Worm (Caenorhabditis elegans) whole organism, young adult: ENCODE data around the gene rpa-1.

Experiments
- F33H1.4 ChIP-seq: fragments of 200-800 bp; sonication (Bioruptor generic); IDR thresholded peaks from 2 replicates; pipeline ENCODE4 v1.3.6; 2022; ENCODE audit warnings: missing genetic modification reagents, missing genetic modification characterization, missing compliant biosample characterization
- F49E8.2 ChIP-seq: sonication (generic microtip); optimal IDR thresholded peaks from 3 replicates; lab custom pipeline; 2017; ENCODE audit warnings: missing genetic modification characterization, mild to moderate bottlenecking, missing compliant biosample characterization, antibody characterized with exemption, moderate library complexity; ENCODE audit not compliant: insufficient read depth
- F57A8.1 ChIP-seq: fragments of 200-800 bp; sonication (Bioruptor generic); optimal IDR thresholded peaks from 2 replicates; lab custom pipeline; 2018; ENCODE audit warnings: mild to moderate bottlenecking, missing genetic modification characterization, moderate library complexity, missing compliant biosample characterization
- K11D2.4 ChIP-seq: fragments of 200-800 bp; sonication (Bioruptor generic); IDR thresholded peaks from 2 replicates; pipeline ENCODE4 v1.3.6; 2022; ENCODE audit warnings: missing genetic modification reagents, missing genetic modification characterization, missing compliant biosample characterization
- ama-1 ChIP-seq, 3 experiments: fragments of 150-350 bp in 1 of 3; sonication (generic microtip) in 2 of 3; optimal IDR thresholded peaks; 2 replicates each; lab custom pipeline; 2014 to 2018; ENCODE audit warnings: missing biosample characterization in 2 of 3, missing genetic modification characterization in 2 of 3, missing genetic modification reagents in 2 of 3
- attf-6 ChIP-seq: fragments of 200-800 bp; sonication (Bioruptor generic); IDR thresholded peaks from 2 replicates; pipeline ENCODE4 v1.3.6; 2022; ENCODE audit warnings: missing genetic modification reagents, missing genetic modification characterization, missing compliant biosample characterization
- cebp-1 ChIP-seq, 2 experiments: fragments of 200-800 bp in 1 of 2; sonication (Bioruptor generic) in 1 of 2; sonication (generic microtip) in 1 of 2; IDR thresholded peaks in 1 of 2; optimal IDR thresholded peaks in 1 of 2; 2 replicates each; pipeline versions ENCODE4 v1.3.6 to Lab custom; 2017 to 2022; ENCODE audit warnings: missing compliant biosample characterization in 2 of 2, missing genetic modification characterization in 2 of 2, mild to moderate bottlenecking in 1 of 2, missing genetic modification reagents in 1 of 2, moderate library complexity in 1 of 2
- cebp-2 ChIP-seq: fragments of 200-800 bp; sonication (Bioruptor generic); IDR thresholded peaks from 2 replicates; pipeline ENCODE4 v1.3.6; 2022; ENCODE audit warnings: missing genetic modification characterization, missing compliant biosample characterization
- ceh-27 ChIP-seq: fragments of 200-800 bp; sonication (Bioruptor generic); optimal IDR thresholded peaks from 2 replicates; lab custom pipeline; 2018; ENCODE audit warnings: mild to moderate bottlenecking, missing genetic modification characterization, moderate library complexity, missing compliant biosample characterization
- ceh-79 ChIP-seq: sonication (generic microtip); optimal IDR thresholded peaks from 2 replicates; lab custom pipeline; 2017; ENCODE audit warnings: mild to moderate bottlenecking, missing genetic modification characterization, missing compliant biosample characterization
- dox-1 ChIP-seq: fragments of 200-800 bp; sonication (Bioruptor generic); IDR thresholded peaks from 2 replicates; pipeline ENCODE4 v1.3.6; 2022; ENCODE audit warnings: missing genetic modification reagents, missing genetic modification characterization, missing compliant biosample characterization
- dpff-1 ChIP-seq: sonication (generic microtip); optimal IDR thresholded peaks from 2 replicates; lab custom pipeline; 2017; ENCODE audit warnings: mild to moderate bottlenecking, missing genetic modification characterization, missing compliant biosample characterization
- egrh-3 ChIP-seq: fragments of 200-800 bp; sonication (Bioruptor generic); IDR thresholded peaks from 2 replicates; pipeline ENCODE4 v1.3.6; 2022; ENCODE audit warnings: missing genetic modification reagents, missing genetic modification characterization, missing compliant biosample characterization
- ekl-4 ChIP-seq: fragments of 200-800 bp; sonication (Bioruptor generic); IDR thresholded peaks from 2 replicates; pipeline ENCODE4 v1.3.6; 2022; ENCODE audit warnings: missing genetic modification reagents, missing genetic modification characterization, missing compliant biosample characterization
- hmg-1.2 ChIP-seq: fragments of 200-800 bp; sonication (Bioruptor generic); IDR thresholded peaks from 2 replicates; pipeline ENCODE4 v1.3.6; 2022; ENCODE audit warnings: missing genetic modification reagents, missing genetic modification characterization, missing compliant biosample characterization
- let-526 ChIP-seq: fragments of 200-800 bp; sonication (Bioruptor generic); IDR thresholded peaks from 2 replicates; pipeline ENCODE4 v1.3.6; 2022; ENCODE audit warnings: missing genetic modification reagents, missing genetic modification characterization, missing compliant biosample characterization
- let-607 ChIP-seq, 2 experiments: fragments of 200-800 bp in 1 of 2; sonication (Bioruptor generic) in 1 of 2; sonication (generic microtip) in 1 of 2; optimal IDR thresholded peaks; 2 replicates each; lab custom pipeline; 2016 to 2018; ENCODE audit warnings: mild to moderate bottlenecking in 2 of 2, missing compliant biosample characterization in 2 of 2, missing genetic modification characterization in 2 of 2, moderate library complexity in 2 of 2, missing genotype in 1 of 2
- lin-35 ChIP-seq, 3 experiments: fragments of 150-350 bp in 2 of 3; sonication (generic microtip) in 1 of 3; optimal IDR thresholded peaks; 2 replicates each; lab custom pipeline; 2014 to 2018; ENCODE audit warnings: missing biosample characterization in 3 of 3, missing genetic modification characterization in 3 of 3, missing genetic modification reagents in 3 of 3
- lin-54 ChIP-seq: fragments of 200-800 bp; sonication (Bioruptor generic); optimal IDR thresholded peaks from 2 replicates; lab custom pipeline; 2018; ENCODE audit warnings: mild to moderate bottlenecking, missing genetic modification characterization, missing compliant biosample characterization
- lsl-1 ChIP-seq: fragments of 200-800 bp; sonication (Bioruptor generic); optimal IDR thresholded peaks from 2 replicates; lab custom pipeline; 2018; ENCODE audit warnings: mild to moderate bottlenecking, missing genetic modification characterization, moderate library complexity, missing compliant biosample characterization
- madf-3 ChIP-seq: fragments of 200-800 bp; sonication (Bioruptor generic); IDR thresholded peaks from 2 replicates; pipeline ENCODE4 v1.3.6; 2022; ENCODE audit warnings: missing genetic modification reagents, missing genetic modification characterization, missing compliant biosample characterization
- madf-6 ChIP-seq: fragments of 200-800 bp; sonication (Bioruptor generic); IDR thresholded peaks from 2 replicates; pipeline ENCODE4 v1.3.6; 2022; ENCODE audit warnings: missing genetic modification reagents, missing genetic modification characterization, missing compliant biosample characterization
- mel-28 ChIP-seq: sonication (generic microtip); optimal IDR thresholded peaks from 2 replicates; lab custom pipeline; 2016; ENCODE audit warnings: borderline replicate concordance, mild to moderate bottlenecking, missing genetic modification characterization, missing compliant biosample characterization
- mxl-1 ChIP-seq: sonication (generic microtip); optimal IDR thresholded peaks from 2 replicates; lab custom pipeline; 2016; ENCODE audit warnings: missing genetic modification characterization, missing compliant biosample characterization
- nhr-80 ChIP-seq: sonication (generic microtip); optimal IDR thresholded peaks from 2 replicates; lab custom pipeline; 2016; ENCODE audit warnings: missing genetic modification characterization, missing compliant biosample characterization
- nhr-90 ChIP-seq: sonication (generic microtip); optimal IDR thresholded peaks from 2 replicates; lab custom pipeline; 2016; ENCODE audit warnings: missing genotype, mild to moderate bottlenecking, missing genetic modification characterization, missing compliant biosample characterization
- pbrm-1 ChIP-seq: fragments of 200-800 bp; sonication (Bioruptor generic); IDR thresholded peaks from 2 replicates; pipeline ENCODE4 v1.3.6; 2022; ENCODE audit warnings: missing genetic modification reagents, missing genetic modification characterization, missing compliant biosample characterization
- pha-4 ChIP-seq: fragments of 150-350 bp; sonication (generic microtip); optimal IDR thresholded peaks from 2 replicates; lab custom pipeline; 2014; ENCODE audit warnings: missing biosample characterization, missing genetic modification reagents, missing genetic modification characterization
- snpc-1.3 ChIP-seq: sonication (generic microtip); optimal IDR thresholded peaks from 2 replicates; lab custom pipeline; 2017; ENCODE audit warnings: missing genetic modification characterization, mild to moderate bottlenecking, missing compliant biosample characterization, antibody characterized with exemption, moderate library complexity, missing genotype, missing genetic modification reagents; ENCODE audit not compliant: insufficient read depth
- somi-1 ChIP-seq: fragments of 200-800 bp; sonication (Bioruptor generic); optimal IDR thresholded peaks from 2 replicates; lab custom pipeline; 2018; ENCODE audit warnings: mild to moderate bottlenecking, missing genetic modification characterization, missing compliant biosample characterization
- tbp1 ChIP-seq: fragments of 200-800 bp; sonication (Bioruptor generic); optimal IDR thresholded peaks from 2 replicates; lab custom pipeline; 2018; ENCODE audit warnings: mild to moderate bottlenecking, missing genetic modification characterization, missing compliant biosample characterization
- unc-130 ChIP-seq: sonication (generic microtip); optimal IDR thresholded peaks from 2 replicates; lab custom pipeline; 2016; ENCODE audit warnings: missing genetic modification reagents, missing genetic modification characterization, missing compliant biosample characterization
- unc-62 ChIP-seq: fragments of 150-350 bp; optimal IDR thresholded peaks from 2 replicates; lab custom pipeline; 2014; ENCODE audit warnings: missing biosample characterization, missing genetic modification reagents, missing genetic modification characterization
- ztf-26 ChIP-seq: sonication (generic microtip); optimal IDR thresholded peaks from 2 replicates; lab custom pipeline; 2017; ENCODE audit warnings: missing genetic modification characterization, missing compliant biosample characterization
- ztf-28 ChIP-seq: fragments of 200-800 bp; sonication (Bioruptor generic); IDR thresholded peaks from 2 replicates; pipeline ENCODE4 v1.3.6; 2022; ENCODE audit warnings: missing genetic modification reagents, missing genetic modification characterization, missing compliant biosample characterization
- ztf-6 ChIP-seq: fragments of 200-800 bp; sonication (Bioruptor generic); IDR thresholded peaks from 2 replicates; pipeline ENCODE4 v1.3.6; 2022; ENCODE audit warnings: missing genetic modification reagents, missing genetic modification characterization, missing compliant biosample characterization

rpa-1 gene

ce11 chrII:7663704-7664660 lies at the start of gene rpa-1, which contains the start of gene F18A1.7 (continued):
- TF ChIP-seq mxl-1 (tag; lab: Kevin White, UChicago) = no peak
- TF ChIP-seq nhr-90 = no peak
- no peak for TF ChIP-seq pha-4 (tag; lab: Kevin White, UChicago)
- TF ChIP-seq lsl-1 (GFP tag; lab: Kevin White, UChicago) = peak; percentile 98
- no peak for TF ChIP-seq F57A8.1 (GFP tag; lab: Kevin White, UChicago)
- peak; percentile 87 for TF ChIP-seq unc-130 (GFP tag; lab: Kevin White, UChicago)
- TF ChIP-seq dpff-1 = no peak
- no peak for TF ChIP-seq let-607 (tag; optimal IDR thresholded peaks at IDR 0.05; lab: Kevin White, UChicago)
- no peak for TF ChIP-seq K11D2.4 (GFP tag; lab: Robert Waterston, UW)
- TF ChIP-seq attf-6 (GFP tag; lab: Robert Waterston, UW) = peak; percentile 60; the same call in 1 of the 2 replicates
- TF ChIP-seq ekl-4 (GFP tag; lab: Robert Waterston, UW) = peak; percentile 76
- no peak for TF ChIP-seq ztf-28 (GFP tag; lab: Robert Waterston, UW)
- no peak for TF ChIP-seq ama-1 (optimal IDR thresholded peaks at IDR 0.05; lab: Kevin White, UChicago)
- TF ChIP-seq ama-1 (GFP tag; optimal IDR thresholded peaks at IDR 0.05; lab: Kevin White, UChicago) = no peak
- TF ChIP-seq mel-28 (tag; lab: Kevin White, UChicago) = no peak
- TF ChIP-seq ceh-27 (GFP tag; lab: Kevin White, UChicago) = no peak
- TF ChIP-seq let-526 = no peak

ce11 chrII:7615318-7615891 lies 49.0 kb upstream of the rpa-1 start:
- TF ChIP-seq nhr-80 = no peak
- TF ChIP-seq dpff-1 = no peak
- peak; percentile 94 for TF ChIP-seq hmg-1.2 (GFP tag; lab: Robert Waterston, UW)
- peak; percentile 92 for TF ChIP-seq madf-3 (GFP tag; lab: Robert Waterston, UW)
- no peak for TF ChIP-seq cebp-2
- no peak for TF ChIP-seq ekl-4 (GFP tag; lab: Robert Waterston, UW)
- peak; percentile 33; the same call in 1 of the 2 replicates for TF ChIP-seq madf-6 (GFP tag; lab: Robert Waterston, UW)
- no peak for TF ChIP-seq ztf-6 (GFP tag; lab: Robert Waterston, UW)
- no peak for TF ChIP-seq F33H1.4
- 0 out of 2 replicates have a peak, but pooled peaks have one; percentile 23 for TF ChIP-seq pbrm-1 (GFP tag; lab: Robert Waterston, UW)
- TF ChIP-seq F49E8.2 (tag; lab: Kevin White, UChicago) = no peak
- no peak for TF ChIP-seq ceh-79 (tag; lab: Kevin White, UChicago)
- TF ChIP-seq snpc-1.3 (tag; lab: Kevin White, UChicago) = no peak
- peak; percentile 47 for TF ChIP-seq dox-1 (GFP tag; lab: Robert Waterston, UW)
- TF ChIP-seq unc-62 (GFP tag; lab: Kevin White, UChicago) = no peak
- no peak for TF ChIP-seq ztf-26 (tag; lab: Kevin White, UChicago)
- TF ChIP-seq tbp1 (GFP tag; lab: Kevin White, UChicago) = peak; percentile 16
- peak in 1 of 3 experiments; percentile 14 for TF ChIP-seq lin-35 (GFP tag; optimal IDR thresholded peaks at IDR 0.05; lab: Kevin White, UChicago)
- TF ChIP-seq lin-54 (GFP tag; lab: Kevin White, UChicago) = no peak
- TF ChIP-seq somi-1 (GFP tag; lab: Kevin White, UChicago) = no peak
- TF ChIP-seq egrh-3 (GFP tag; lab: Robert Waterston, UW) = no peak
- TF ChIP-seq cebp-1 (GFP tag; IDR thresholded peaks at IDR 0.05; lab: Robert Waterston, UW) = no peak
- TF ChIP-seq cebp-1 (tag; optimal IDR thresholded peaks at IDR 0.05; lab: Kevin White, UChicago) = peak; percentile 2
- TF ChIP-seq, all 124 proteins: peak for 8
